Fruit fly (Drosophila melanogaster): ENCODE measurements around the gene CG7840.

CG7840 gene

DNA sequence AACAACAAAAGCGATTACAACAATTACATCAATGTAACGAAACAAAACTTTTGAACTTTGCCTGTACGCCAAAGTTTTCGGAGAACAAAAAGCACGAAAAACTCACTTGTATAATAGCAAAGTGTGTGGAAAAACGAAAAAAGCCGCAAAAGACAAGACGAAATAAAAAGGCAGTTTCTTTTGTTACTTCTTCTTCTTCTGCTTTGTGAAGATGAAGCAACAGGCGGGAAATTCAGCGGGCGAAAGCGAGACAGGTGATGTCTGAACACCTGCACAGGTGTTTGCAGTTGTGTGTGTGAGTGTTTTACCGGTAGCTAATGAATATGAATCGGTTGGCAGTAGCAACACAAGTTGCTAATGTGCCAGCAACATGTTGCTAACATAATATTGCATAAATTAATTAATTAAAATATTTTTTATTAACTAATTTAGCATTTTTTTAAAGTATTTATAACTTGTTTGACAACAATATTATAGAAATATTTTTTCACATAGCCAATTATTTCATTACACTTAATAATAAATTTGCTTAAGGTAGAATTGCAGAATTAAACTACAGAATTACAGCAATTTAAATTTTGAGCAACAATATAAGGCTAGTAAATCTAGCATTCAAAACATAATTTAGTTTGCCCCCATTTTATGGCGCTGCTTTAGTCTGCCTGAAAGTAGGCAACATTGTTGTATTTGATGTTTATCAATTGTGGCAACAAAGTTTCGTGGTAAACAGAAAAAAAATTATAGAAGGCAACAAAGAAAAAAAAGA lies 38.5 kb upstream of the CG7840 start (continued):
- TF ChIP-seq pros (GFP tag; optimal IDR thresholded peaks at IDR 0.05) (peak; percentile 86), CG13424 (tag; optimal IDR thresholded peaks at IDR 0.05) (no peak), CG7786 (GFP tag; optimal IDR thresholded peaks at IDR 0.05) (no peak), sc (optimal IDR thresholded peaks at IDR 0.05) (no peak), sc (GFP tag; optimal IDR thresholded peaks at IDR 0.05) (no peak), CG11696 (GFP tag; IDR thresholded peaks at IDR 0.05) (no peak), chinmo (GFP tag; IDR thresholded peaks at IDR 0.05; ENCODE audit: partially characterized antibody) (peak; percentile 82), CG8290 (GFP tag; optimal IDR thresholded peaks at IDR 0.05) (no peak), CG8290 (tag; optimal IDR thresholded peaks at IDR 0.05) (no peak), fd96Cb (tag; optimal IDR thresholded peaks at IDR 0.05) (no peak), CG9817 (tag; optimal IDR thresholded peaks at IDR 0.05) (no peak), Ets97D (GFP tag; optimal IDR thresholded peaks at IDR 0.05) (no peak), CG9609 (GFP tag; optimal IDR thresholded peaks at IDR 0.05) (no peak), CG2199 (GFP tag; IDR thresholded peaks at IDR 0.05) (peak; percentile 7; the same call in 1 of the 3 replicates), eve (GFP tag; optimal IDR thresholded peaks at IDR 0.05) (peak in 1 of 2 experiments; percentile 66), CG10147 (GFP tag; optimal IDR thresholded peaks at IDR 0.05) (no peak), CG17568 (GFP tag; optimal IDR thresholded peaks at IDR 0.05) (no peak), seq (GFP tag; IDR thresholded peaks at IDR 0.05) (no peak), cato (GFP tag; optimal IDR thresholded peaks at IDR 0.05; ENCODE audit: borderline replicate concordance) (no peak), peb (GFP tag; IDR thresholded peaks at IDR 0.05) (no peak), tgo (GFP tag; IDR thresholded peaks at IDR 0.05) (no peak), CG3838 (GFP tag; optimal IDR thresholded peaks at IDR 0.05) (no peak), vvl (GFP tag; IDR thresholded peaks at IDR 0.05) (peak; percentile 80; the same call in 1 of the 2 replicates), ato (GFP tag; IDR thresholded peaks at IDR 0.05; ENCODE audit: partially characterized antibody) (no peak), gt (GFP tag; IDR thresholded peaks at IDR 0.05) (no peak), sqz (GFP tag; optimal IDR thresholded peaks at IDR 0.05) (no peak), CG6765 (GFP tag; optimal IDR thresholded peaks at IDR 0.05) (no peak), PHDP (tag; optimal IDR thresholded peaks at IDR 0.05) (no peak), CG12219 (GFP tag; optimal IDR thresholded peaks at IDR 0.05) (no peak), ken (GFP tag; IDR thresholded peaks at IDR 0.05) (no peak), CG15601 (tag; optimal IDR thresholded peaks at IDR 0.05) (no peak), D19B (GFP tag; optimal IDR thresholded peaks at IDR 0.05) (no peak), en (GFP tag; optimal IDR thresholded peaks at IDR 0.05) (no peak), HLHmδ (GFP tag; optimal IDR thresholded peaks at IDR 0.05) (no peak), esg (GFP tag; conservative IDR thresholded peaks at IDR 0.05) (peak; percentile 29; the same call in 1 of the 2 replicates), Pdp1 (GFP tag; optimal IDR thresholded peaks at IDR 0.05) (peak in 1 of 2 experiments; percentile 75), schlank (tag; optimal IDR thresholded peaks at IDR 0.05) (no peak), scrt (GFP tag; optimal IDR thresholded peaks at IDR 0.05) (peak; percentile 79), gcm2 (GFP tag; optimal IDR thresholded peaks at IDR 0.05) (no peak), wek (GFP tag; optimal IDR thresholded peaks at IDR 0.05) (no peak), cad (GFP tag; optimal IDR thresholded peaks at IDR 0.05) (no peak), nom (GFP tag; optimal IDR thresholded peaks at IDR 0.05) (peak; percentile 6), cg (GFP tag; optimal IDR thresholded peaks at IDR 0.05) (peak; percentile 84), hth (optimal IDR thresholded peaks at IDR 0.05) (no peak), CG4328 (GFP tag; optimal IDR thresholded peaks at IDR 0.05) (no peak), CG1792 (GFP tag; optimal IDR thresholded peaks at IDR 0.05) (no peak), CG17385 (GFP tag; optimal IDR thresholded peaks at IDR 0.05) (peak; percentile 93), CG42726 (GFP tag; IDR thresholded peaks at IDR 0.05; ENCODE audit: partially characterized antibody) (no peak), Blimp-1 (GFP tag; optimal IDR thresholded peaks at IDR 0.05) (no peak), CG15696 (tag; optimal IDR thresholded peaks at IDR 0.05) (no peak)

Data from whole organism, embryonic.